Worm (Caenorhabditis elegans): Measurements from ENCODE around the gene Y46C8AM.1.
"Not testable (repeated sequence)": the region's sequence is repeated elsewhere in the genome, so short reads cannot be mapped to it uniquely, and the experiment has no call there.

The Y46C8AM.1 gene

DNA sequence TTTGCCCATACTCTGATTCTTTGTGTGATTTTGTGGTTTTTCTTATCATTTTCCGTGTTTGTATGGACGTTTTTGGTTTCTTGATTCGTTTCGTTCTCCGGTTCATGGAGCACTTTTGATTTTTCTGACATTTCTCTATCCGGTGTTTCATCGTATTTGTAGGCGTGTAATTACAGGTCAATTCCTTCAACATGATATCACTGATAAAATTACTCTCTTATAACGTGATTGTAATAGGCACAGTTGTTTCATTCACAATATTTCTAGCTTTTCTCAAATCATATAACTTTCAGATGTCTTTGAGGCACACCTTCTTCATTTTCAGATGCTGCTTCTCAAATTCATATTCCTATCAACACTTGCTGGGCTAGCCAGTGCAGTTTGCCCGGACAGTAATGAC, 30.3 kb upstream of the Y46C8AM.1 start, which contains the start of gene clec-70:
TSS of gene clec-70 (plus strand) at position 301 of the 400 bp plus-strand sequence.
- TF ChIP-seq K09A11.1 (tag; optimal IDR thresholded peaks at IDR 0.05; ENCODE audit: insufficient read depth); pat-9 (tag; optimal IDR thresholded peaks at IDR 0.05); che-1 (tag; optimal IDR thresholded peaks at IDR 0.05): not testable (repeated sequence)

ce11 chrIV:3937097-3937496, 25.6 kb upstream of the Y46C8AM.1 start, which contains the start of gene clec-71:
Gene clec-71, plus strand, starts transcription at chrIV:3937458.
- TF ChIP-seq ceh-14 (tag; optimal IDR thresholded peaks at IDR 0.05) = no peak
- TF ChIP-seq K09A11.1 (tag; optimal IDR thresholded peaks at IDR 0.05; ENCODE audit: insufficient read depth) = no peak
- TF ChIP-seq sox-4 (tag; optimal IDR thresholded peaks at IDR 0.05) = no peak
- no peak for TF ChIP-seq ceh-2 (tag; optimal IDR thresholded peaks at IDR 0.05)
- no peak for TF ChIP-seq nhr-11 (tag; optimal IDR thresholded peaks at IDR 0.05)
- TF ChIP-seq ahr-1 (tag; optimal IDR thresholded peaks at IDR 0.05) = no peak
- TF ChIP-seq dmd-4 (tag; optimal IDR thresholded peaks at IDR 0.05; ENCODE audit: borderline replicate concordance) = no peak
- TF ChIP-seq Y22D7AL.16 (tag; optimal IDR thresholded peaks at IDR 0.05) = no peak
- TF ChIP-seq syd-9 (tag; optimal IDR thresholded peaks at IDR 0.05) = no peak
- TF ChIP-seq pros-1 (tag; optimal IDR thresholded peaks at IDR 0.05) = no peak
- no peak for TF ChIP-seq eyg-1 (tag; optimal IDR thresholded peaks at IDR 0.05)
- TF ChIP-seq ama-1 (optimal IDR thresholded peaks at IDR 0.05) = no peak
- no peak for TF ChIP-seq hlh-15 (tag; optimal IDR thresholded peaks at IDR 0.05)
- TF ChIP-seq odd-2 (tag; optimal IDR thresholded peaks at IDR 0.05) = no peak
- TF ChIP-seq unc-3 (GFP tag; conservative IDR thresholded peaks at IDR 0.05) = no peak
- TF ChIP-seq unc-3 (tag; optimal IDR thresholded peaks at IDR 0.05) = no peak
- no peak for TF ChIP-seq npax-4 (tag; optimal IDR thresholded peaks at IDR 0.05)
- TF ChIP-seq ceh-45 (GFP tag; IDR thresholded peaks at IDR 0.05) = no peak

DNA sequence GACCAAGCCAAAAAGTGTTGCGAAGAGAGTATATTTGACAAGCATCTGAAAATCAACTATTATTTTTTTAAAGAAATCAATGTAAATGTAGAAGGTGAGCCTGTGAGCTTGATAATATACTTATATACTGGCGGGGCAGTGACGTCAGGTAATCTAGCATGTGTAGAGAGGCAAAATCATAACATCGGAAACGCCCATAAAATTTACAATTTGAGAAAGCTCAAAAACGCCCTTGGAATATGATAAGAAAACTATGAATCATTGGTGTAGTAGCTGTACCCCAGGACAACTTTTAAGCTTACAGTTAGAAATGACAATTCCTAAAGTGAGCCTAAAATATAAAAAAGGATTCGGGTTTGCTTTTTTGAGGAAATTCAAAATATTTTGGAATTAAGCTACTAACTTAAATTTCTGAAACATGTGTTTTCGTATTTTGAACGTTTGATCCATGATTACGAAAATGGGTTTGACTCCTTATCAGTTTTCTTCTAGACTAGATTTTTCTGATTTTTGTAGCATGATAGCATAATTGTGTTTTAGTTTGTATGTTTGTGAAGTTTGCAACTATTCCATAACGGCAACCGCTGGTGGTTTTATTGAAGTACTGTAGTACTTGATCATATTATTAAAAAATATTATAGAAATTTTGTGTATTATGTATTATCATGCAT, 20.9 kb upstream of the Y46C8AM.1 start, which contains the start of gene clec-174:
TSS of gene clec-174 (minus strand) at position 51 of the 671 bp plus-strand sequence.
- no peak for TF ChIP-seq ceh-6 (GFP tag; optimal IDR thresholded peaks at IDR 0.05)
- TF ChIP-seq ceh-34 (tag; optimal IDR thresholded peaks at IDR 0.05) = no peak
- no peak for TF ChIP-seq ceh-19 (GFP tag; optimal IDR thresholded peaks at IDR 0.05)
- no peak for TF ChIP-seq odd-2 (tag; optimal IDR thresholded peaks at IDR 0.05)

ce11 chrIV:3943003-3943402, 19.7 kb upstream of the Y46C8AM.1 start, which contains the start of gene Y46C8AL.11:
Gene Y46C8AL.11, plus strand, starts transcription at chrIV:3943303.
- no peak for TF ChIP-seq hlh-6 (tag; optimal IDR thresholded peaks at IDR 0.05)

DNA sequence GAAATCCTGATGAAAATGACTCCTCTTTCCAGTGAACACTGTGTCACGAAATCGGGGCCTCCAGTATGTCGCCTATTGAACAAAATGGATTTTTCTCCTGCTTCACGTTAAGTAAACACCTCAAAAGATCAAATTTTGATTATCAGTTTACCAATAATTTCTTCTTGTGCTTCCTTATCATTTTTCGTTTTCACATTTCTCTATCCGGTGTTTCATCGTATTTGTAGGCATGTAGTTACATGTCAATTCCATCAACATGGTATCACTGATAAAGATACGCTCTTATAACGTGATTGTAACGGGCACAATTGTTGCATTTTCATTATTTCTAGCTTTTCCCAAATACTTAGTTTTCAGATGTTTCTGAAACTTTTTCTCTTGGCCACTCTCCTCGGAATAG, 18.2 kb upstream of the Y46C8AM.1 start, which contains the start of gene clec-72:
TSS of gene clec-72 (plus strand) at position 358 of the 400 bp plus-strand sequence.
- TF ChIP-seq zip-5 (tag; optimal IDR thresholded peaks at IDR 0.05) = no peak
- TF ChIP-seq ceh-48 (tag; optimal IDR thresholded peaks at IDR 0.05) = no peak
- TF ChIP-seq elt-2 (tag; optimal IDR thresholded peaks at IDR 0.05) = peak; percentile 29
- no peak for TF ChIP-seq syd-9 (tag; optimal IDR thresholded peaks at IDR 0.05)
- TF ChIP-seq odd-2 (tag; optimal IDR thresholded peaks at IDR 0.05) = no peak

- TF ChIP-seq ttx-3 (tag; optimal IDR thresholded peaks at IDR 0.05) = no peak
- no peak for TF ChIP-seq fkh-10 (GFP tag; optimal IDR thresholded peaks at IDR 0.05)
- no peak for TF ChIP-seq hlh-8 (tag; optimal IDR thresholded peaks at IDR 0.05)
- TF ChIP-seq unc-55 (GFP tag; optimal IDR thresholded peaks at IDR 0.05) = no peak
- TF ChIP-seq ets-4 (tag; optimal IDR thresholded peaks at IDR 0.05) = no peak
- TF ChIP-seq K02D7.2 (tag; optimal IDR thresholded peaks at IDR 0.05) = no peak
- TF ChIP-seq ceh-18 (tag; optimal IDR thresholded peaks at IDR 0.05) = no peak
- no peak for TF ChIP-seq pat-9 (tag; optimal IDR thresholded peaks at IDR 0.05)
- TF ChIP-seq mec-3 (tag; optimal IDR thresholded peaks at IDR 0.05; ENCODE audit: borderline replicate concordance) = no peak
- TF ChIP-seq gmeb-2 (tag; optimal IDR thresholded peaks at IDR 0.05) = no peak
Measured at ce11 chrIV:3956095-3956494, 6.6 kb upstream of the Y46C8AM.1 start, which contains the start of gene clec-73. Gene clec-73, minus strand, starts transcription at chrIV:3956195.
